Worm (Caenorhabditis elegans) whole organism, L1 larva: ENCODE data around the gene F41G3.5.

Experiments
- C04F5.9 ChIP-seq: sonication (generic microtip); optimal IDR thresholded peaks from 2 replicates; lab custom pipeline; 2016; ENCODE audit warnings: missing genetic modification characterization, missing compliant biosample characterization
- C34B4.2 ChIP-seq: sonication (generic microtip); optimal IDR thresholded peaks from 2 replicates; lab custom pipeline; 2017; ENCODE audit warnings: mild to moderate bottlenecking, missing genetic modification characterization, missing compliant biosample characterization
- aha-1 ChIP-seq: fragments of 150-350 bp; optimal IDR thresholded peaks from 2 replicates; lab custom pipeline; 2014; ENCODE audit warnings: missing biosample characterization, missing genetic modification characterization
- aly-2 ChIP-seq: fragments of 150-350 bp; optimal IDR thresholded peaks from 2 replicates; lab custom pipeline; 2014; ENCODE audit warnings: missing biosample characterization, missing genetic modification characterization
- ceh-63 ChIP-seq: fragments of 200-800 bp; sonication (Bioruptor generic); optimal IDR thresholded peaks from 2 replicates; lab custom pipeline; 2018; ENCODE audit warnings: mild to moderate bottlenecking, missing genetic modification characterization, missing compliant biosample characterization
- ceh-8 ChIP-seq: fragments of 200-800 bp; sonication (Bioruptor generic); optimal IDR thresholded peaks from 2 replicates; lab custom pipeline; 2018; ENCODE audit warnings: mild to moderate bottlenecking, missing genetic modification characterization, moderate library complexity, missing compliant biosample characterization
- ceh-82 ChIP-seq, 3 experiments: fragments of 150-350 bp in 1 of 3; sonication (generic microtip) in 2 of 3; optimal IDR thresholded peaks; 2 replicates each; lab custom pipeline; 2014 to 2017; ENCODE audit warnings: missing biosample characterization in 3 of 3, missing genetic modification characterization in 3 of 3
- ces-1 ChIP-seq: fragments of 150-350 bp; optimal IDR thresholded peaks from 2 replicates; lab custom pipeline; 2014; ENCODE audit warnings: missing biosample characterization, missing genetic modification reagents, missing genetic modification characterization
- dsc-1 ChIP-seq: sonication (generic microtip); optimal IDR thresholded peaks from 2 replicates; lab custom pipeline; 2016; ENCODE audit warnings: mild to moderate bottlenecking, missing genetic modification characterization, missing compliant biosample characterization
- efl-1 ChIP-seq, 4 experiments: fragments of 150-350 bp; optimal IDR thresholded peaks in 3 of 4; peaks in 1 of 4; 1 replicate in 1 of 4; 2 replicates in 3 of 4; lab custom pipeline; 2014; ENCODE audit warnings: missing biosample characterization in 2 of 4, missing genetic modification characterization in 2 of 4, missing genetic modification reagents in 2 of 4
- egl-27 ChIP-seq, 2 experiments: fragments of 150-350 bp in 1 of 2; sonication (generic microtip); optimal IDR thresholded peaks; 3 replicates each; lab custom pipeline; 2017 to 2018; ENCODE audit warnings: missing biosample characterization in 2 of 2, missing genetic modification characterization in 2 of 2, missing genetic modification reagents in 2 of 2
- elt-3 ChIP-seq, 6 experiments: fragments of 150-350 bp in 1 of 6; sonication (generic microtip); optimal IDR thresholded peaks; 2 replicates each; lab custom pipeline; 2017 to 2018; ENCODE audit warnings: missing biosample characterization in 6 of 6, missing genetic modification characterization in 6 of 6, inconsistent platforms in 1 of 6
- ets-5 ChIP-seq: fragments of 200-800 bp; sonication (Bioruptor generic); IDR thresholded peaks from 2 replicates; pipeline ENCODE4 v1.3.6; 2022; ENCODE audit warnings: missing genetic modification characterization, missing compliant biosample characterization
- fkh-10 ChIP-seq: sonication (generic microtip); optimal IDR thresholded peaks from 2 replicates; lab custom pipeline; 2017; ENCODE audit warnings: missing biosample characterization, missing genetic modification reagents, missing genetic modification characterization
- fkh-4 ChIP-seq: sonication (generic microtip); optimal IDR thresholded peaks from 2 replicates; lab custom pipeline; 2016; ENCODE audit warnings: missing compliant biosample characterization, missing genetic modification characterization, borderline replicate concordance
- fkh-8 ChIP-seq: sonication (generic microtip); optimal IDR thresholded peaks from 2 replicates; lab custom pipeline; 2016; ENCODE audit warnings: mild to moderate bottlenecking, missing genetic modification characterization, missing compliant biosample characterization
- fos-1 ChIP-seq: fragments of 150-350 bp; optimal IDR thresholded peaks from 2 replicates; lab custom pipeline; 2014; ENCODE audit warnings: missing biosample characterization, missing genetic modification characterization
- grh-1 ChIP-seq: fragments of 200-800 bp; sonication (Bioruptor generic); IDR thresholded peaks from 2 replicates; pipeline ENCODE4 v1.3.6; 2022; ENCODE audit warnings: missing genetic modification reagents, missing genetic modification characterization, missing compliant biosample characterization
- lin-13 ChIP-seq: fragments of 150-350 bp; optimal IDR thresholded peaks from 2 replicates; lab custom pipeline; 2014; ENCODE audit warnings: missing biosample characterization, missing genetic modification reagents, missing genetic modification characterization
- lin-14 ChIP-seq: fragments of 200-800 bp; sonication (Bioruptor generic); optimal IDR thresholded peaks from 2 replicates; lab custom pipeline; 2018; ENCODE audit warnings: mild to moderate bottlenecking, missing genetic modification characterization, moderate library complexity, missing compliant biosample characterization
- lin-35 ChIP-seq, 2 experiments: fragments of 150-350 bp; optimal IDR thresholded peaks; 2 replicates each; lab custom pipeline; 2014; ENCODE audit warnings: missing biosample characterization in 2 of 2, missing genetic modification characterization in 2 of 2, missing genetic modification reagents in 2 of 2
- lin-39 ChIP-seq: fragments of 150-350 bp; optimal IDR thresholded peaks from 2 replicates; lab custom pipeline; 2014; ENCODE audit warnings: missing biosample characterization, missing genetic modification reagents, missing genetic modification characterization
- lsy-2 ChIP-seq, 2 experiments: fragments of 150-350 bp; optimal IDR thresholded peaks; 2 replicates each; lab custom pipeline; 2014; ENCODE audit warnings: missing biosample characterization in 2 of 2, missing genetic modification characterization in 2 of 2
- nhr-11 ChIP-seq: fragments of 150-350 bp; optimal IDR thresholded peaks from 2 replicates; lab custom pipeline; 2014; ENCODE audit warnings: missing biosample characterization, missing genetic modification characterization
- nhr-12 ChIP-seq: sonication (generic microtip); optimal IDR thresholded peaks from 2 replicates; lab custom pipeline; 2017; ENCODE audit warnings: missing biosample characterization, missing genetic modification characterization
- nhr-20 ChIP-seq: sonication (generic microtip); optimal IDR thresholded peaks from 2 replicates; lab custom pipeline; 2016; ENCODE audit warnings: mild to moderate bottlenecking, missing genetic modification characterization, missing compliant biosample characterization
- nhr-47 ChIP-seq: sonication (generic microtip); optimal IDR thresholded peaks from 2 replicates; lab custom pipeline; 2016; ENCODE audit warnings: mild to moderate bottlenecking, missing genetic modification characterization, moderate library complexity, missing compliant biosample characterization
- nhr-77 ChIP-seq: fragments of 150-350 bp; optimal IDR thresholded peaks from 2 replicates; lab custom pipeline; 2014; ENCODE audit warnings: missing biosample characterization, missing genetic modification characterization
- nhr-84 ChIP-seq: sonication (generic microtip); optimal IDR thresholded peaks from 2 replicates; lab custom pipeline; 2017; ENCODE audit warnings: missing biosample characterization, missing genetic modification characterization
- nhr-85 ChIP-seq: sonication (generic microtip); peaks from one replicate; lab custom pipeline; 2016; ENCODE audit warnings: missing genetic modification characterization, inconsistent platforms, missing compliant biosample characterization
- nhr-90 ChIP-seq: sonication (generic microtip); optimal IDR thresholded peaks from 2 replicates; lab custom pipeline; 2016; ENCODE audit warnings: mild to moderate bottlenecking, missing genetic modification characterization, missing compliant biosample characterization; ENCODE audit not compliant: poor library complexity
- pax-3 ChIP-seq: fragments of 200-800 bp; sonication (Bioruptor generic); optimal IDR thresholded peaks from 2 replicates; lab custom pipeline; 2018; ENCODE audit warnings: mild to moderate bottlenecking, missing genetic modification characterization, moderate library complexity, missing compliant biosample characterization
- pqm-1 ChIP-seq: sonication (generic microtip); optimal IDR thresholded peaks from 3 replicates; lab custom pipeline; 2017; ENCODE audit warnings: missing biosample characterization, missing genetic modification characterization
- rnt-1 ChIP-seq: sonication (generic microtip); optimal IDR thresholded peaks from 2 replicates; lab custom pipeline; 2016; ENCODE audit warnings: mild to moderate bottlenecking, missing genetic modification characterization, moderate library complexity, missing compliant biosample characterization
- skn-1 ChIP-seq: fragments of 150-350 bp; optimal IDR thresholded peaks from 2 replicates; lab custom pipeline; 2014; ENCODE audit warnings: missing biosample characterization, missing genetic modification characterization
- snpc-4 ChIP-seq: fragments of 150-350 bp; optimal IDR thresholded peaks from 2 replicates; lab custom pipeline; 2014; ENCODE audit warnings: missing biosample characterization, missing genetic modification characterization
- sox-4 ChIP-seq: sonication (generic microtip); optimal IDR thresholded peaks from 2 replicates; lab custom pipeline; 2016; ENCODE audit warnings: missing genetic modification characterization, missing compliant biosample characterization
- sptf-1 ChIP-seq: fragments of 150-350 bp; optimal IDR thresholded peaks from 2 replicates; lab custom pipeline; 2014; ENCODE audit warnings: missing biosample characterization, missing genetic modification characterization
- sup-37 ChIP-seq: fragments of 200-800 bp; sonication (Bioruptor generic); optimal IDR thresholded peaks from 2 replicates; lab custom pipeline; 2018; ENCODE audit warnings: mild to moderate bottlenecking, missing genetic modification characterization, missing compliant biosample characterization
- swsn-7 ChIP-seq: sonication (generic microtip); optimal IDR thresholded peaks from 2 replicates; lab custom pipeline; 2016; ENCODE audit warnings: missing genetic modification characterization, missing compliant biosample characterization
- tbx-2 ChIP-seq: sonication (generic microtip); optimal IDR thresholded peaks from 2 replicates; lab custom pipeline; 2016; ENCODE audit warnings: missing genetic modification characterization, missing compliant biosample characterization
- unc-130 ChIP-seq: fragments of 150-350 bp; optimal IDR thresholded peaks from 2 replicates; lab custom pipeline; 2017; ENCODE audit warnings: missing biosample characterization, missing genetic modification characterization, inconsistent platforms
- unc-30 ChIP-seq: sonication (generic microtip); optimal IDR thresholded peaks from 2 replicates; lab custom pipeline; 2017; ENCODE audit warnings: missing biosample characterization, missing genetic modification characterization
- unc-62 ChIP-seq: fragments of 150-350 bp; optimal IDR thresholded peaks from 2 replicates; lab custom pipeline; 2014; ENCODE audit warnings: missing biosample characterization, missing genetic modification reagents, missing genetic modification characterization
- unc-86 ChIP-seq: sonication (generic microtip); optimal IDR thresholded peaks from 2 replicates; lab custom pipeline; 2016; ENCODE audit warnings: missing genetic modification characterization, missing compliant biosample characterization
- unc-98 ChIP-seq: fragments of 200-800 bp; sonication (Bioruptor generic); IDR thresholded peaks from 2 replicates; pipeline ENCODE4 v1.3.6; 2022; ENCODE audit warnings: missing genetic modification characterization, missing compliant biosample characterization
- vab-15 ChIP-seq: sonication (generic microtip); optimal IDR thresholded peaks from 2 replicates; lab custom pipeline; 2017; ENCODE audit warnings: missing genotype, mild to moderate bottlenecking, missing genetic modification characterization, missing compliant biosample characterization
- xbp-1 ChIP-seq: sonication (generic microtip); optimal IDR thresholded peaks from 2 replicates; lab custom pipeline; 2016; ENCODE audit warnings: missing genetic modification characterization, missing compliant biosample characterization
- ztf-11 ChIP-seq, 2 experiments: sonication (generic microtip); optimal IDR thresholded peaks; 2 replicates each; lab custom pipeline; 2016 to 2017; ENCODE audit warnings: missing genetic modification characterization in 2 of 2, missing biosample characterization in 1 of 2, missing compliant biosample characterization in 1 of 2

Gene F41G3.5

DNA sequence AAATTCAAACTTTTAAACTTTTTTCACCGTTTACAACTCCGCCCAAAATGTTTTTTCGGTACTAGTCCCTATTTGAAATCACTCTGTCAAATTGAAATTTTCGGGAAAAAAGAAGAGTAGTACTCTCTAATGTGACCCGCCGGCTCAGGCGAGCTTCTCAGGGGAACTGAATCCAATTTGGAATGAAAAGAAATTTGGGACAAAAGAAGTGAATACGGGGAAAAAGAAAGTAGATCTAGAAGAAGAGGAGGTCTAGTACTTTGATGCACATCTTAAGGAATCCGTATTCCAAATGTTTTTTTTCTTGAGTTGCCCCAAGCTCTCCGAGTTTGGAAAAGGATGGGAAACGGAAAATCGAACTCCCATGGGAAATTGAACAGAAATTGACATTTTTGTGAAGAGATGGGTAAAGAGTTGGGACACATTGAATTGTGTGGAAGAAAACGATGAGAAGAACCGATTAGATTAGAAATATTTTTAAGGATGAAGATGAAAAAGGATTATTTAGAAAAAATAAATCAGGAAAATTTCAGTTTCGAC, 39.9 kb upstream of the F41G3.5 start:
- no peak for TF ChIP-seq ets-5 (GFP tag; lab: Robert Waterston, UW)
- peak; percentile 21 for TF ChIP-seq tbx-2 (tag; lab: Kevin White, UChicago)
- no peak for TF ChIP-seq unc-98 (GFP tag; lab: Robert Waterston, UW)
- no peak for TF ChIP-seq nhr-77 (tag; lab: Kevin White, UChicago)
- TF ChIP-seq lin-13 = no peak
- TF ChIP-seq fkh-10 = peak; percentile 39
- TF ChIP-seq sptf-1 (tag; lab: Kevin White, UChicago) = no peak
- no peak for TF ChIP-seq pqm-1 (tag; lab: Kevin White, UChicago)
- peak; percentile 64 for TF ChIP-seq lin-14 (GFP tag; lab: Kevin White, UChicago)
- TF ChIP-seq swsn-7 (tag; lab: Kevin White, UChicago) = no peak
- no peak for TF ChIP-seq unc-62
- no peak for TF ChIP-seq unc-30 (tag; lab: Kevin White, UChicago)
- TF ChIP-seq nhr-90 (tag; lab: Kevin White, UChicago) = no peak

DNA sequence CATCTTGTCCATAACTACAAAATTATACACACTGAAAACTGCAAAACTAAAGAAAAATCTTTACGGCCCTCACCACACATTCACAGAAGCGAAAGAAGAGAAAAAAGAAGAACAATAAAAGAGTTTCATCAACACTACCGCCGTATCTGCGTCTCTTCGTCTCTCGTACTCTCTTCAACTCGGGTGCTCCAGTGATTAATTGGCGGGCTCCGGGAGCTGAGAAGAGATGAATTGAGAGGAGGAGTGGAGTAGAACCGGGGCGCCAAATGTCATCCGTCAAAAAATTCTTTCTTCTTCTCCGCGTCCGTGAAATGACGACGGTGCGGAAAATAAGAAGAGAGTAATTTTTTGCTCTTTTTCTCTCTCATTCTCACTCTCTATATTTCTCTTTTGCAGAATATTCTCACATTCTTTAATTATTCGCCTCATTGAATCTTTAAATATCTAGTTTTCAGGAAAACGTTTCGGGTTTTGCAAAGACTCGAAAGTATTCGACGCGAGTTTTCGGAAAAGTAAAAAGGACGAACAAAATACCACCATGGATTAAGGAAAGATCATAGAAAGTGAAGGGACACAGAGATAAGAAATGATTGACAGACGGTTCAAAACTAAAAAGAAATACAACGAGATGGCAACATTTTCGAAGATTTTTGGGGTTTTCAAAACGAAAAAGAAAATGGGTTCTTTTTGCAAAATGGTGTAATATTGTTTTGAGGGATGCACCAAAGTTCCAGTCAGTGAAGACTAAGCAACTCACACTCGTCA, 38.8 kb upstream of the F41G3.5 start:
- TF ChIP-seq unc-86 (tag; lab: Kevin White, UChicago) (peak; percentile 5), grh-1 (no peak), sptf-1 (tag; lab: Kevin White, UChicago) (no peak), aha-1 (no peak), nhr-84 (tag; lab: Kevin White, UChicago) (no peak), C04F5.9 (no peak), efl-1 (optimal IDR thresholded peaks at IDR 0.05; lab: Kevin White, UChicago) (peak in 1 of 2 experiments; percentile 11), efl-1 (GFP tag; optimal IDR thresholded peaks at IDR 0.05 in 1 of 2; lab: Kevin White, UChicago) (peak in 1 of 2 experiments; percentile 59), tbx-2 (tag; lab: Kevin White, UChicago) (peak; percentile 49), skn-1 (no peak), ces-1 (GFP tag; lab: Kevin White, UChicago) (no peak), vab-15 (peak; percentile 15), snpc-4 (tag; lab: Kevin White, UChicago) (no peak), lin-14 (GFP tag; lab: Kevin White, UChicago) (peak; percentile 92), ceh-63 (no peak), fkh-4 (tag; lab: Kevin White, UChicago) (no peak), sup-37 (GFP tag; lab: Kevin White, UChicago) (no peak), lin-35 (GFP tag; optimal IDR thresholded peaks at IDR 0.05; lab: Kevin White, UChicago) (peak in 1 of 2 experiments; percentile 2), fos-1 (no peak), nhr-11 (tag; lab: Kevin White, UChicago) (no peak), C34B4.2 (tag; lab: Kevin White, UChicago) (no peak), lin-39 (tag; lab: Kevin White, UChicago) (peak; percentile 85), aly-2 (no peak), elt-3 (tag; optimal IDR thresholded peaks at IDR 0.05; lab: Kevin White, UChicago) (no peak), pqm-1 (tag; lab: Kevin White, UChicago) (no peak), nhr-47 (tag; lab: Kevin White, UChicago) (peak; percentile 24), nhr-85 (tag; lab: Kevin White, UChicago) (no peak), ztf-11 (tag; optimal IDR thresholded peaks at IDR 0.05; lab: Kevin White, UChicago) (no peak), xbp-1 (tag; lab: Kevin White, UChicago) (no peak), unc-62 (no peak), nhr-20 (tag; lab: Kevin White, UChicago) (peak; percentile 3), fkh-8 (tag; lab: Kevin White, UChicago) (no peak), egl-27 (tag; optimal IDR thresholded peaks at IDR 0.05; lab: Kevin White, UChicago) (no peak), ceh-8 (GFP tag; lab: Kevin White, UChicago) (no peak), nhr-12 (no peak), dsc-1 (tag; lab: Kevin White, UChicago) (peak; percentile 61), sox-4 (tag; lab: Kevin White, UChicago) (no peak), pax-3 (tag; lab: Kevin White, UChicago) (no peak), unc-130 (tag; lab: Kevin White, UChicago) (peak; percentile 50), ceh-82 (tag; optimal IDR thresholded peaks at IDR 0.05; lab: Kevin White, UChicago) (peak in 1 of 3 experiments; percentile 1), lsy-2 (tag; optimal IDR thresholded peaks at IDR 0.05; lab: Kevin White, UChicago) (peak in 1 of 2 experiments; percentile 33), rnt-1 (peak; percentile 85)
